Worm (Caenorhabditis elegans) whole organism, L2 larva: Measurements from ENCODE around the gene clc-7.

Experiments used
- C34F6.9 ChIP-seq: fragments of 150-350 bp; optimal IDR thresholded peaks from 2 replicates; lab custom pipeline; 2014; ENCODE audit warnings: missing biosample characterization, missing genetic modification characterization
- F13H6.1 ChIP-seq: sonication (generic microtip); optimal IDR thresholded peaks from 2 replicates; lab custom pipeline; 2016; ENCODE audit warnings: missing genetic modification characterization, missing compliant biosample characterization
- Y55F3AM.14 ChIP-seq: fragments of 200-800 bp; sonication (Bioruptor generic); optimal IDR thresholded peaks from 2 replicates; lab custom pipeline; 2018; ENCODE audit warnings: mild to moderate bottlenecking, missing genetic modification characterization, missing compliant biosample characterization
- alr-1 ChIP-seq: fragments of 150-350 bp; optimal IDR thresholded peaks from 2 replicates; lab custom pipeline; 2014; ENCODE audit warnings: missing biosample characterization, missing genetic modification characterization
- aly-2 ChIP-seq: fragments of 150-350 bp; optimal IDR thresholded peaks from 2 replicates; lab custom pipeline; 2014; ENCODE audit warnings: missing biosample characterization, missing genetic modification characterization
- ama-1 ChIP-seq: fragments of 150-350 bp; optimal IDR thresholded peaks from 2 replicates; lab custom pipeline; 2018; ENCODE audit warnings: inconsistent platforms
- ceh-16 ChIP-seq: fragments of 150-350 bp; optimal IDR thresholded peaks from 2 replicates; lab custom pipeline; 2014; ENCODE audit warnings: missing biosample characterization, missing genetic modification characterization
- ceh-82 ChIP-seq: fragments of 150-350 bp; optimal IDR thresholded peaks from 2 replicates; lab custom pipeline; 2014; ENCODE audit warnings: missing biosample characterization, missing genetic modification characterization
- crh-2 ChIP-seq: sonication (generic microtip); optimal IDR thresholded peaks from 2 replicates; lab custom pipeline; 2017; ENCODE audit warnings: missing biosample characterization, missing genetic modification characterization
- dmd-4 ChIP-seq: sonication (generic microtip); optimal IDR thresholded peaks from 2 replicates; lab custom pipeline; 2017; ENCODE audit warnings: missing biosample characterization, missing genetic modification characterization
- egl-27 ChIP-seq: sonication (generic microtip); optimal IDR thresholded peaks from 3 replicates; lab custom pipeline; 2017; ENCODE audit warnings: missing biosample characterization, missing genetic modification reagents, missing genetic modification characterization
- elt-1 ChIP-seq: fragments of 150-350 bp; optimal IDR thresholded peaks from 2 replicates; lab custom pipeline; 2014; ENCODE audit warnings: missing biosample characterization, missing genetic modification characterization
- elt-3 ChIP-seq: sonication (generic microtip); optimal IDR thresholded peaks from 2 replicates; lab custom pipeline; 2017; ENCODE audit warnings: missing biosample characterization, missing genetic modification characterization
- fos-1 ChIP-seq: fragments of 150-350 bp; optimal IDR thresholded peaks from 2 replicates; lab custom pipeline; 2014; ENCODE audit warnings: missing biosample characterization, missing genetic modification characterization
- gmeb-1 ChIP-seq: fragments of 150-350 bp; optimal IDR thresholded peaks from 2 replicates; lab custom pipeline; 2014; ENCODE audit warnings: missing biosample characterization, missing genetic modification characterization
- lin-13 ChIP-seq: fragments of 150-350 bp; optimal IDR thresholded peaks from 2 replicates; lab custom pipeline; 2014; ENCODE audit warnings: missing biosample characterization, missing genetic modification reagents, missing genetic modification characterization
- lin-39 ChIP-seq: fragments of 150-350 bp; optimal IDR thresholded peaks from 2 replicates; lab custom pipeline; 2014; ENCODE audit warnings: missing biosample characterization, missing genetic modification reagents, missing genetic modification characterization
- lsy-2 ChIP-seq, 2 experiments: fragments of 150-350 bp in 1 of 2; sonication (generic microtip) in 1 of 2; optimal IDR thresholded peaks; 2 replicates each; lab custom pipeline; 2014 to 2017; ENCODE audit warnings: missing biosample characterization in 2 of 2, missing genetic modification characterization in 2 of 2
- mab-5 ChIP-seq: fragments of 150-350 bp; optimal IDR thresholded peaks from 2 replicates; lab custom pipeline; 2014; ENCODE audit warnings: missing biosample characterization, missing genetic modification characterization
- mdl-1 ChIP-seq, 2 experiments: fragments of 150-350 bp in 1 of 2; sonication (generic microtip) in 1 of 2; optimal IDR thresholded peaks; 2 replicates each; lab custom pipeline; 2017; ENCODE audit warnings: missing biosample characterization in 2 of 2, missing genetic modification characterization in 2 of 2
- nhr-11 ChIP-seq: fragments of 150-350 bp; optimal IDR thresholded peaks from 2 replicates; lab custom pipeline; 2014; ENCODE audit warnings: missing biosample characterization, missing genetic modification characterization
- nhr-12 ChIP-seq: fragments of 150-350 bp; optimal IDR thresholded peaks from 2 replicates; lab custom pipeline; 2014; ENCODE audit warnings: missing biosample characterization, missing genetic modification characterization
- nhr-129 ChIP-seq: fragments of 150-350 bp; optimal IDR thresholded peaks from 2 replicates; lab custom pipeline; 2014; ENCODE audit warnings: missing biosample characterization, missing genetic modification characterization
- nhr-21 ChIP-seq: fragments of 150-350 bp; optimal IDR thresholded peaks from 2 replicates; lab custom pipeline; 2014; ENCODE audit warnings: missing biosample characterization, missing genetic modification characterization
- nhr-23 ChIP-seq: fragments of 150-350 bp; optimal IDR thresholded peaks from 2 replicates; lab custom pipeline; 2014; ENCODE audit warnings: missing biosample characterization, missing genetic modification reagents, missing genetic modification characterization
- nhr-237 ChIP-seq: fragments of 150-350 bp; optimal IDR thresholded peaks from 2 replicates; lab custom pipeline; 2014; ENCODE audit warnings: missing biosample characterization, missing genetic modification characterization
- nhr-25 ChIP-seq: fragments of 150-350 bp; sonication (generic microtip); optimal IDR thresholded peaks from 3 replicates; lab custom pipeline; 2014; ENCODE audit warnings: missing biosample characterization, missing genetic modification characterization
- peb-1 ChIP-seq: fragments of 150-350 bp; optimal IDR thresholded peaks from 2 replicates; lab custom pipeline; 2014; ENCODE audit warnings: missing biosample characterization, missing genetic modification characterization
- sem-4 ChIP-seq: fragments of 150-350 bp; optimal IDR thresholded peaks from 2 replicates; lab custom pipeline; 2014; ENCODE audit warnings: missing biosample characterization, missing genetic modification reagents, missing genetic modification characterization
- sma-3 ChIP-seq: sonication (generic microtip); optimal IDR thresholded peaks from 2 replicates; lab custom pipeline; 2016; ENCODE audit warnings: missing genetic modification reagents, missing genetic modification characterization, missing compliant biosample characterization
- sma-9 ChIP-seq, 2 experiments: fragments of 150-350 bp in 1 of 2; sonication (generic microtip) in 1 of 2; optimal IDR thresholded peaks; 2 replicates each; lab custom pipeline; 2014 to 2016; ENCODE audit warnings: missing genetic modification characterization in 2 of 2, mild to moderate bottlenecking in 1 of 2, missing biosample characterization in 1 of 2, missing compliant biosample characterization in 1 of 2, missing genetic modification reagents in 1 of 2, moderate library complexity in 1 of 2
- snpc-4 ChIP-seq: fragments of 150-350 bp; optimal IDR thresholded peaks from 2 replicates; lab custom pipeline; 2014; ENCODE audit warnings: missing biosample characterization, missing genetic modification characterization
- unc-55 ChIP-seq: fragments of 150-350 bp; sonication (generic microtip); optimal IDR thresholded peaks from 3 replicates; lab custom pipeline; 2014; ENCODE audit warnings: missing biosample characterization, missing genetic modification reagents, missing genetic modification characterization
- ztf-1 ChIP-seq: fragments of 200-800 bp; sonication (Bioruptor generic); conservative IDR thresholded peaks from 2 replicates; pipeline ENCODE4 v1.3.6; 2022; ENCODE audit warnings: missing genetic modification characterization, missing compliant biosample characterization
- ztf-11 ChIP-seq: sonication (generic microtip); optimal IDR thresholded peaks from 2 replicates; lab custom pipeline; 2017; ENCODE audit warnings: missing biosample characterization, missing genetic modification characterization
- ztf-4 ChIP-seq: fragments of 150-350 bp; optimal IDR thresholded peaks from 2 replicates; lab custom pipeline; 2014; ENCODE audit warnings: missing biosample characterization, missing genetic modification characterization

clc-7 gene

DNA sequence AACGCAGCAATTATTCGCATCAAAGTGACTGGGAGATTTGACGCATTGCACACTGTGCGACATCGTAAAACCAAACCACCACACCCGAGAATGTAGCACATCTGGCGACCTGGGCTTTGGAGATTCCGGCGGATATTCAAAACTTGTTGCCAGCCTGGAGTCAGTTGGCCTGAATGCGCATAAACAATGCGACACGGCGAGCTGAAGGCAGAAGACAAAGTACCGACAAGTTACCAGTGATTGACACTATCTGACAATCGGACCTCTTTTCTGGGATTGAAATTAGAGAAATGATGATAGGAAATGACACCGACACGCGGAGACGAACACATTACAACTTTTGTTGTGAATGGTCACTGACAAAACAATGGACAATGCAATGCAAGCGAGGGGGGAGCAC is 29.1 kb upstream of the clc-7 start:
- TF ChIP-seq nhr-12 (no peak), elt-3 (tag; lab: Kevin White, UChicago) (no peak), alr-1 (no peak), gmeb-1 (tag; lab: Kevin White, UChicago) (no peak), nhr-237 (tag; lab: Kevin White, UChicago) (no peak), peb-1 (tag; lab: Kevin White, UChicago) (no peak), C34F6.9 (no peak), nhr-21 (no peak), crh-2 (no peak), sma-9 (GFP tag; optimal IDR thresholded peaks at IDR 0.05; lab: Kevin White, UChicago) (no peak), sma-9 (tag; optimal IDR thresholded peaks at IDR 0.05; lab: Kevin White, UChicago) (no peak), ceh-82 (tag; lab: Kevin White, UChicago) (no peak)
- TF ChIP-seq, all 48 proteins: peak for 0

DNA sequence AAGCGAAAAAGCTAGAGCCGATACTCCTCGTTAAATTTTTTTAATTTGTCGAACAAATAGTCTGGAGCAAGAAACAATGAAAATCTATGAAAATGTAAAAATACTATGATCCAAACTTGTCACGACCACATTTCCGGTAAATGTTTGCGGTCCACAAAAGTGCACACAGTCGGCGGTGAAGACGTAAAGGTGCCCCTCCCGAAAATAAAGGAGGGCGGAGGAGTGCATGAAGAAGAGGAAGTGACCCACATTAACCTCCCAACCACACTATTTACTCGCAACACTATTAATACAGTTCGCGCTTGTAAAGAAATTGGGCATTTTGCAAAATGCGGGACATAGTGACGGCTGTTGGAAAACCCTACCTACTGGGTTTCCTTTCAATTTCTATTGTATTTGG is 27.9 kb upstream of the clc-7 start:
- TF ChIP-seq sem-4 (tag; lab: Kevin White, UChicago) (no peak), snpc-4 (tag; lab: Kevin White, UChicago) (no peak), nhr-23 (tag; lab: Kevin White, UChicago) (no peak), C34F6.9 (no peak), aly-2 (tag; lab: Kevin White, UChicago) (no peak), ceh-16 (tag; lab: Kevin White, UChicago) (no peak), dmd-4 (tag; lab: Kevin White, UChicago) (no peak), elt-3 (tag; lab: Kevin White, UChicago) (no peak), lin-39 (tag; lab: Kevin White, UChicago) (no peak)
- TF ChIP-seq, all 48 proteins: peak for 0

DNA sequence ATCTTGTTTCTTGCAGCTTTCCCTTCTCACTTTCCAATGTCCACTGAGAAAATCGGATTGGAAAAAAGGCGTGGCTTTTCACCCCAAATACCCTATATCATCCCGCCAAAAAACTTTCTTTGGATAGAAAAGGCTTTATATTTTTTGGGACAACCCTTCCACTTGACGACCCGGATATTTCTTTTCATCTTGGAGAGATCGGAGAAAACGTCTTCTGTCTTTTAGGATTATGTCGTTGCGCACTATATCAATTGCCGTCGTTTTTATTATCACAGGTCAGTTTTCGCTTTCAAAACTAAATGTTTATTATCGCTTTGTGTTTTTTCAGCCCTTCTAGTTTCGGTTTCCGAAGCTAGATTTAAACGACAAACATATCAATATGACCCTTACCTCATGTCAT is 24.0 kb upstream of the clc-7 start, which contains the start of gene Y64H9A.2:
TSS of gene Y64H9A.2 (plus strand) at position 90 of the 400 bp plus-strand sequence.
- no peak for TF ChIP-seq lin-39 (tag; lab: Kevin White, UChicago)
- TF ChIP-seq elt-1: no peak
- TF ChIP-seq snpc-4 (tag; lab: Kevin White, UChicago): no peak
- TF ChIP-seq alr-1: no peak
- no peak for TF ChIP-seq nhr-11 (tag; lab: Kevin White, UChicago)
- no peak for TF ChIP-seq F13H6.1
- TF ChIP-seq ztf-4 (tag; lab: Kevin White, UChicago): no peak
- no peak for TF ChIP-seq egl-27 (tag; lab: Kevin White, UChicago)
- TF ChIP-seq ama-1: no peak

ce11 chrX:5059163-5059562 is 8.7 kb upstream of the clc-7 start, which contains the start of gene C24H10.4:
Gene C24H10.4 (minus strand): TSS chrX:5059263.
- TF ChIP-seq mab-5 (tag; lab: Kevin White, UChicago): no peak
- TF ChIP-seq nhr-23 (tag; lab: Kevin White, UChicago): no peak
- no peak for TF ChIP-seq lsy-2 (tag; optimal IDR thresholded peaks at IDR 0.05; lab: Kevin White, UChicago)

ce11 chrX:5060756-5061155 is 7.1 kb upstream of the clc-7 start, which contains the start of gene C24H10.3:
Gene C24H10.3 (plus strand): TSS chrX:5061056.
- no peak for TF ChIP-seq nhr-129 (tag; lab: Kevin White, UChicago)

DNA sequence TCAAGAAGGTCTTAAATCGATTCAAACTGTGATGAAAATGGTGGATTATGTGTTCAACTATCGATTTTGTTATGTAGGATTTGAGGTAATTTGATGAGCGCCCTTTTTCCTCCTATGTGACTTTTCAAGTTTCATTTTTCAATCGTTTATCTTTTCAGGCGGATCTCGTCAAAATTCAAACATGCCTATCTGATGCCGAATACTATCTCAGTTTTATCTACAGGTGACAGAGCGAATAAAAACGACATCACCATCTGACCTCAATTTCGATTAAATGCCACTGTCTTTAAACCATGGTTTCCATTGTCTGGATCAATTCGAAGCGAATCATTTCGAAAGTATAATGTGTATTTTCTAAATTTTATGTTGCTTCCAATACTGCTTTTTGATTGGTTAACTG is 6.1 kb upstream of the clc-7 start:
- TF ChIP-seq ztf-1 (GFP tag; lab: Robert Waterston, UW) (no peak), C34F6.9 (no peak), ceh-16 (tag; lab: Kevin White, UChicago) (peak; percentile 43), sma-9 (GFP tag; optimal IDR thresholded peaks at IDR 0.05; lab: Kevin White, UChicago) (peak; percentile 36), sma-9 (tag; optimal IDR thresholded peaks at IDR 0.05; lab: Kevin White, UChicago) (no peak), elt-1 (peak; percentile 82)

- TF ChIP-seq sma-9 (GFP tag; optimal IDR thresholded peaks at IDR 0.05; lab: Kevin White, UChicago): peak; percentile 41
- no peak for TF ChIP-seq sma-9 (tag; optimal IDR thresholded peaks at IDR 0.05; lab: Kevin White, UChicago)
- TF ChIP-seq nhr-25 (tag; lab: Kevin White, UChicago): peak; percentile 20
- peak; percentile 62 for TF ChIP-seq sem-4 (tag; lab: Kevin White, UChicago)
- TF ChIP-seq fos-1 (tag; lab: Kevin White, UChicago): peak; percentile 35
- TF ChIP-seq F13H6.1: peak; percentile 69
- TF ChIP-seq gmeb-1 (tag; lab: Kevin White, UChicago): peak; percentile 41
- TF ChIP-seq nhr-129 (tag; lab: Kevin White, UChicago): peak; percentile 72
- no peak for TF ChIP-seq snpc-4 (tag; lab: Kevin White, UChicago)
- TF ChIP-seq sma-3 (GFP tag; lab: Kevin White, UChicago): peak; percentile 14
- TF ChIP-seq lin-13 (GFP tag; lab: Kevin White, UChicago): no peak
- peak; percentile 6 for TF ChIP-seq C34F6.9
- TF ChIP-seq mdl-1 (tag; optimal IDR thresholded peaks at IDR 0.05; lab: Kevin White, UChicago): no peak
- TF ChIP-seq Y55F3AM.14 (GFP tag; lab: Kevin White, UChicago): peak; percentile 2
- TF ChIP-seq peb-1 (tag; lab: Kevin White, UChicago): no peak
- no peak for TF ChIP-seq ztf-11 (tag; lab: Kevin White, UChicago)
- peak; percentile 52 for TF ChIP-seq unc-55 (GFP tag; lab: Kevin White, UChicago)
- TF ChIP-seq lsy-2 (tag; optimal IDR thresholded peaks at IDR 0.05; lab: Kevin White, UChicago): peak in 1 of 2 experiments; percentile 31
These were observed 3.9 kb upstream of the clc-7 start, which contains the start of gene C24H10.2 for ce11 chrX:5063750-5064652. Gene C24H10.2 (plus strand): TSS chrX:5064602.
